Worm (Caenorhabditis elegans): Measurements from ENCODE around the gene kqt-1.

DNA sequence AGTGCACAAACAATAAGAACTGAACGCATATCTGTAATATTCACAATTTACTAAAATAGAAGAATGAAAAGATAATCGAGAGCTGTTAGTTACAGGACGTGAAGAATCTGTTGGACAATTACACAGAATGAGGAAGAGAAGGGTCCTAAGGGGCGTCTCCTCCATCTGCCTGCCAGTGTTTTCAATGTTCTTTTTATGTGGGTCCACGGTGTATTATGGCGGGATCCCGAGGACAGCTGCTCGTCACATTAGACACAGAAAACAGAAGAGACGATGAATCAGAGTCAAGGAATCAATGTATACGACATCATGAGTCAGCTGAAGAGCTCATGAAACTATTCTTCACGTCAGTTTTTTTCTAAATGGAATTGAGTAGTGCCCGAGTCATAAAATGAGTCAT, 21.7 kb upstream of the kqt-1 start, which contains the start of gene ttr-6:
- no peak for TF ChIP-seq ama-1 (optimal IDR thresholded peaks at IDR 0.05)
- no peak for TF ChIP-seq sox-4 (tag; optimal IDR thresholded peaks at IDR 0.05)
- TF ChIP-seq C08G9.2 (tag; optimal IDR thresholded peaks at IDR 0.05) = no peak
- no peak for TF ChIP-seq lin-11 (tag; optimal IDR thresholded peaks at IDR 0.05)
- TF ChIP-seq elt-2 (tag; optimal IDR thresholded peaks at IDR 0.05) = no peak
- TF ChIP-seq pha-4 (tag; optimal IDR thresholded peaks at IDR 0.05) = no peak
- no peak for TF ChIP-seq pqm-1 (tag; optimal IDR thresholded peaks at IDR 0.05)
- TF ChIP-seq K02D7.2 (tag; optimal IDR thresholded peaks at IDR 0.05) = no peak
- no peak for TF ChIP-seq dmd-4 (tag; optimal IDR thresholded peaks at IDR 0.05; ENCODE audit: borderline replicate concordance)
- TF ChIP-seq sdc-2 (tag; optimal IDR thresholded peaks at IDR 0.05) = no peak
- no peak for TF ChIP-seq tbx-2 (tag; optimal IDR thresholded peaks at IDR 0.05)
- TF ChIP-seq ets-4 (tag; optimal IDR thresholded peaks at IDR 0.05) = no peak
- TF ChIP-seq hlh-6 (tag; optimal IDR thresholded peaks at IDR 0.05) = no peak
